Worm (Caenorhabditis elegans): Measurements from ENCODE around the gene nas-4.

nas-4 gene

ce11 chrIII:6459820-6460219 lies 44.4 kb upstream of the nas-4 start, which contains the start of gene algn-1:
TSS of gene algn-1 (plus strand) at chrIII:6460120.
- no peak for TF ChIP-seq Y53G8AR.9 (GFP tag; conservative IDR thresholded peaks at IDR 0.05)
- no peak for TF ChIP-seq ztf-6 (GFP tag; IDR thresholded peaks at IDR 0.05)
- TF ChIP-seq sptf-2 (GFP tag; optimal IDR thresholded peaks at IDR 0.05): no peak
- no peak for TF ChIP-seq mcd-1 (GFP tag; IDR thresholded peaks at IDR 0.05)
- no peak for TF ChIP-seq let-607 (tag; optimal IDR thresholded peaks at IDR 0.05)
- TF ChIP-seq B0019.2 (GFP tag; conservative IDR thresholded peaks at IDR 0.05): no peak
- TF ChIP-seq sdz-38 (tag; optimal IDR thresholded peaks at IDR 0.05): no peak
- no peak for TF ChIP-seq F10E7.11 (tag; optimal IDR thresholded peaks at IDR 0.05)
- TF ChIP-seq B0035.1 (tag; optimal IDR thresholded peaks at IDR 0.05): no peak
- TF ChIP-seq ceh-27 (GFP tag; optimal IDR thresholded peaks at IDR 0.05): no peak
- no peak for TF ChIP-seq dpff-1 (tag; optimal IDR thresholded peaks at IDR 0.05)
- no peak for TF ChIP-seq pbrm-1 (GFP tag; IDR thresholded peaks at IDR 0.05)
- TF ChIP-seq Y95B8A.8 (GFP tag; IDR thresholded peaks at IDR 0.05): no peak
- no peak for TF ChIP-seq ztf-25 (GFP tag; IDR thresholded peaks at IDR 0.05)
- no peak for TF ChIP-seq F22D6.2 (tag; optimal IDR thresholded peaks at IDR 0.05)
- TF ChIP-seq nhr-179 (tag; optimal IDR thresholded peaks at IDR 0.05): no peak
- TF ChIP-seq fkh-3 (tag; optimal IDR thresholded peaks at IDR 0.05): no peak
- TF ChIP-seq T07F8.4 (tag; optimal IDR thresholded peaks at IDR 0.05): no peak

ce11 chrIII:6454183-6454582 lies 38.7 kb upstream of the nas-4 start, which contains the start of gene jhdm-1:
TSS of gene jhdm-1 (plus strand) at chrIII:6454483.
- TF ChIP-seq nfyb-1 (GFP tag; IDR thresholded peaks at IDR 0.05) (no peak), egrh-3 (GFP tag; IDR thresholded peaks at IDR 0.05) (no peak), sdz-38 (tag; optimal IDR thresholded peaks at IDR 0.05) (no peak), ztf-18 (tag; optimal IDR thresholded peaks at IDR 0.05) (no peak), ztf-22 (GFP tag; optimal IDR thresholded peaks at IDR 0.05) (no peak), nhr-27 (tag; optimal IDR thresholded peaks at IDR 0.05) (no peak), egl-44 (GFP tag; IDR thresholded peaks at IDR 0.05) (no peak), ceh-79 (tag; optimal IDR thresholded peaks at IDR 0.05) (no peak), unc-62 (GFP tag; optimal IDR thresholded peaks at IDR 0.05) (no peak), F23B12.7 (tag; optimal IDR thresholded peaks at IDR 0.05; ENCODE audit: insufficient read depth) (no peak), lin-26 (GFP tag; IDR thresholded peaks at IDR 0.05) (no peak), F49E8.2 (tag; optimal IDR thresholded peaks at IDR 0.05; ENCODE audit: insufficient read depth) (no peak)

- TF ChIP-seq ekl-4 (GFP tag; IDR thresholded peaks at IDR 0.05) (no peak), madf-3 (GFP tag; IDR thresholded peaks at IDR 0.05) (0 out of 2 replicates have a peak, but pooled peaks have one; percentile 39), akir-1 (GFP tag; optimal IDR thresholded peaks at IDR 0.05) (no peak), rec-8 (tag; optimal IDR thresholded peaks at IDR 0.05) (no peak), snpc-1.3 (tag; optimal IDR thresholded peaks at IDR 0.05; ENCODE audit: insufficient read depth) (peak; percentile 28), Y53F4B.3 (GFP tag; IDR thresholded peaks at IDR 0.05) (no peak), K11D2.4 (GFP tag; IDR thresholded peaks at IDR 0.05) (no peak), pha-4 (tag; optimal IDR thresholded peaks at IDR 0.05) (peak; percentile 44), nfya-1 (tag; optimal IDR thresholded peaks at IDR 0.05; ENCODE audit: borderline replicate concordance, insufficient read depth) (no peak), F39B2.1 (GFP tag; IDR thresholded peaks at IDR 0.05) (no peak), K12H6.12 (tag; optimal IDR thresholded peaks at IDR 0.05) (peak; percentile 38), Y79H2A.3 (GFP tag; conservative IDR thresholded peaks at IDR 0.05) (no peak), nhr-80 (tag; optimal IDR thresholded peaks at IDR 0.05) (peak; percentile 82), egl-18 (GFP tag; IDR thresholded peaks at IDR 0.05) (no peak), bed-1 (GFP tag; IDR thresholded peaks at IDR 0.05) (no peak), mxl-1 (tag; optimal IDR thresholded peaks at IDR 0.05) (no peak), F55B11.4 (tag; optimal IDR thresholded peaks at IDR 0.05; ENCODE audit: borderline replicate concordance, insufficient read depth) (no peak), Y67H2A.10 (GFP tag; conservative IDR thresholded peaks at IDR 0.05) (0 out of 2 replicates have a peak, but pooled peaks have one; percentile 43), nhr-179 (tag; optimal IDR thresholded peaks at IDR 0.05) (no peak)
Observed at ce11 chrIII:6453665-6454064, 38.2 kb upstream of the nas-4 start.
